Fruit fly (Drosophila melanogaster) whole organism, embryonic: ENCODE data around the gene Sox21a.

Experiments used
- CG10321 ChIP-seq: fragments of 200-800 bp; sonication (Bioruptor generic); IDR thresholded peaks from 2 replicates; pipeline ENCODE4 v1.3.6; 2022; ENCODE audit warnings: missing biosample characterization, missing genetic modification characterization
- CG17361 ChIP-seq: fragments of 200-800 bp; sonication (Bioruptor generic); IDR thresholded peaks from 3 replicates; pipeline ENCODE4 v1.3.6; 2022; ENCODE audit warnings: missing biosample characterization, missing genetic modification characterization
- CG18262 ChIP-seq: fragments of 200-800 bp; optimal IDR thresholded peaks from 3 replicates; lab custom pipeline; 2019; ENCODE audit warnings: missing biosample characterization, mild to moderate bottlenecking, missing genetic modification characterization, moderate library complexity
- CG2116 ChIP-seq: fragments of 200-800 bp; sonication (Bioruptor generic); optimal IDR thresholded peaks from 3 replicates; lab custom pipeline; 2018; ENCODE audit warnings: missing biosample characterization, mild to moderate bottlenecking, missing genetic modification characterization
- CG31224 ChIP-seq: fragments of 200-800 bp; sonication (Bioruptor generic); IDR thresholded peaks from 2 replicates; pipeline ENCODE4 v1.3.6; 2022; ENCODE audit warnings: missing biosample characterization, missing genetic modification characterization
- CG31388 ChIP-seq: fragments of 200-800 bp; sonication (Bioruptor generic); optimal IDR thresholded peaks from 2 replicates; lab custom pipeline; 2016; ENCODE audit warnings: missing biosample characterization, missing genetic modification characterization
- CG8924 ChIP-seq: fragments of 200-800 bp; optimal IDR thresholded peaks from 3 replicates; lab custom pipeline; 2019; ENCODE audit warnings: missing biosample characterization, mild to moderate bottlenecking, missing genetic modification characterization, moderate library complexity
- D ChIP-seq, 2 experiments: fragments of 200-800 bp in 1 of 2; fragments of >200 bp in 1 of 2; sonication (Bioruptor generic) in 1 of 2; optimal IDR thresholded peaks; 2 replicates in 1 of 2; 3 replicates in 1 of 2; lab custom pipeline; 2017; ENCODE audit warnings: mild to moderate bottlenecking in 1 of 2, missing biosample characterization in 1 of 2, missing genetic modification characterization in 1 of 2, missing genetic modification reagents in 1 of 2
- Gug ChIP-seq: fragments of 200-800 bp; sonication (Bioruptor generic); IDR thresholded peaks from 4 replicates; pipeline ENCODE4 v1.3.6; 2022; ENCODE audit warnings: missing biosample characterization, missing genetic modification characterization
- al ChIP-seq: fragments of 200-800 bp; sonication (Bioruptor generic); IDR thresholded peaks from 2 replicates; pipeline ENCODE4 v1.3.6; 2022; ENCODE audit warnings: missing biosample characterization, missing genetic modification characterization
- gt ChIP-seq: fragments of 200-800 bp; sonication (Bioruptor generic); IDR thresholded peaks from 2 replicates; pipeline ENCODE4 v1.3.6; 2022; ENCODE audit warnings: missing biosample characterization, missing genetic modification characterization
- lab ChIP-seq: fragments of 200-800 bp; sonication (Bioruptor generic); optimal IDR thresholded peaks from 3 replicates; lab custom pipeline; 2017; ENCODE audit warnings: missing biosample characterization, missing genetic modification characterization, mild to moderate bottlenecking, moderate library complexity, missing genetic modification reagents
- nmo ChIP-seq: fragments of 200-800 bp; sonication (Bioruptor generic); optimal IDR thresholded peaks from 2 replicates; lab custom pipeline; 2018; ENCODE audit warnings: missing biosample characterization, mild to moderate bottlenecking, missing genetic modification characterization, moderate library complexity
- ro ChIP-seq: fragments of 200-800 bp; sonication (Bioruptor generic); IDR thresholded peaks from 2 replicates; pipeline ENCODE4 v1.3.6; 2022; ENCODE audit warnings: missing biosample characterization, missing genetic modification characterization

DNA sequence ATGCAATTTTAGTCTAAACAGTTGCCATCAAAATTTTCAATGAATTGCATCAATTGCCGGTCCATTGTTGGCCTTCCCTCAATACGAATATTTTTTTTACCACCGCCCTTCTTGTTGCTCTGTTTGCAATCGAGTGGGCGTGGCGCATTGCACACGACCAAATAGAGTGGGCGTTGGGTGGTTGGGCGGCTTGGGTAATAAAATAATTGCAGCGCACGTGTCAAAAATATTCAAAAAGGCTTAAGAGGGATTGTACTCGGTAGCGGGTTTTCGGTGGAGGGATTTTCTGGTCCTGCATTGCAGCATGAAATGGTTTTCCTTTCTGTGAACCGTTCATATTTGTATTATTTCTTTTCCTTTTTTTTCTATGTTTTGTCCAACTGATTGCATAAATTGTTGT, 18.9 kb downstream of the Sox21a start:
- TF ChIP-seq CG10321 (no peak), D (optimal IDR thresholded peaks at IDR 0.05; lab: Kevin White, UChicago) (no peak), D (GFP tag; optimal IDR thresholded peaks at IDR 0.05; lab: Kevin White, UChicago) (no peak), ro (GFP tag; lab: Robert Waterston, UW) (no peak), CG18262 (tag; lab: Kevin White, UChicago) (no peak), CG31224 (GFP tag; lab: Robert Waterston, UW) (no peak), CG8924 (no peak), lab (GFP tag; lab: Kevin White, UChicago) (no peak), al (GFP tag; lab: Robert Waterston, UW) (no peak), CG2116 (GFP tag; lab: Kevin White, UChicago) (no peak), Gug (GFP tag; lab: Robert Waterston, UW) (no peak), nmo (no peak), CG17361 (GFP tag; lab: Robert Waterston, UW) (no peak), gt (no peak), CG31388 (GFP tag; lab: Kevin White, UChicago) (no peak)
